Worm (Caenorhabditis elegans): ENCODE data around the gene end-1.

end-1 gene

ce11 chrV:14028256-14028743 lies 43.4 kb downstream of the end-1 start:
- TF ChIP-seq skn-1 (tag; optimal IDR thresholded peaks at IDR 0.05) (no peak), fkh-2 (tag; optimal IDR thresholded peaks at IDR 0.05) (no peak), ceh-16 (tag; optimal IDR thresholded peaks at IDR 0.05) (no peak), elt-3 (tag; optimal IDR thresholded peaks at IDR 0.05) (no peak), nhr-237 (tag; optimal IDR thresholded peaks at IDR 0.05) (no peak), snpc-4 (tag; optimal IDR thresholded peaks at IDR 0.05) (peak; percentile 94), egl-5 (tag; optimal IDR thresholded peaks at IDR 0.05) (no peak), ceh-9 (tag; optimal IDR thresholded peaks at IDR 0.05) (no peak), nhr-43 (tag; optimal IDR thresholded peaks at IDR 0.05; ENCODE audit: poor library complexity, severe bottlenecking) (peak; percentile 78), ztf-11 (tag; optimal IDR thresholded peaks at IDR 0.05) (no peak), nhr-23 (tag; optimal IDR thresholded peaks at IDR 0.05) (peak; percentile 14), nhr-77 (tag; optimal IDR thresholded peaks at IDR 0.05) (peak; percentile 23), ama-1 (optimal IDR thresholded peaks at IDR 0.05) (peak; percentile 94), pha-4 (tag; optimal IDR thresholded peaks at IDR 0.05) (no peak), elt-1 (tag; optimal IDR thresholded peaks at IDR 0.05) (no peak), egl-27 (tag; optimal IDR thresholded peaks at IDR 0.05) (no peak), eor-1 (tag; optimal IDR thresholded peaks at IDR 0.05) (no peak), fkh-10 (GFP tag; optimal IDR thresholded peaks at IDR 0.05) (no peak), ceh-28 (tag; optimal IDR thresholded peaks at IDR 0.05) (peak; percentile 37), nhr-76 (tag; optimal IDR thresholded peaks at IDR 0.05) (no peak), mdl-1 (tag; optimal IDR thresholded peaks at IDR 0.05) (no peak), unc-62 (GFP tag; optimal IDR thresholded peaks at IDR 0.05) (no peak), aly-2 (tag; optimal IDR thresholded peaks at IDR 0.05) (no peak), R02D3.7 (tag; optimal IDR thresholded peaks at IDR 0.05) (peak; percentile 21), nhr-11 (tag; optimal IDR thresholded peaks at IDR 0.05) (no peak), nfya-1 (tag; optimal IDR thresholded peaks at IDR 0.05; ENCODE audit: insufficient read depth) (peak; percentile 28), fos-1 (tag; optimal IDR thresholded peaks at IDR 0.05) (no peak), nhr-28 (tag; optimal IDR thresholded peaks at IDR 0.05) (no peak), hmg-11 (tag; optimal IDR thresholded peaks at IDR 0.05) (no peak), pqm-1 (tag; optimal IDR thresholded peaks at IDR 0.05) (peak; percentile 24), ztf-4 (tag; optimal IDR thresholded peaks at IDR 0.05) (no peak), zag-1 (tag; optimal IDR thresholded peaks at IDR 0.05) (no peak), jun-1 (tag; optimal IDR thresholded peaks at IDR 0.05) (no peak), ceh-82 (tag; optimal IDR thresholded peaks at IDR 0.05) (no peak), nhr-67 (tag; optimal IDR thresholded peaks at IDR 0.05) (no peak), ZK546.5 (tag; optimal IDR thresholded peaks at IDR 0.05) (no peak), nhr-25 (tag; optimal IDR thresholded peaks at IDR 0.05) (no peak), mml-1 (tag; optimal IDR thresholded peaks at IDR 0.05) (no peak), nhr-12 (tag; optimal IDR thresholded peaks at IDR 0.05) (no peak), elt-2 (tag; optimal IDR thresholded peaks at IDR 0.05) (peak; percentile 61), unc-39 (tag; optimal IDR thresholded peaks at IDR 0.05) (no peak), lsy-12 (tag; optimal IDR thresholded peaks at IDR 0.05) (peak; percentile 71), tbx-2 (tag; optimal IDR thresholded peaks at IDR 0.05) (peak; percentile 40), lin-15B (tag; optimal IDR thresholded peaks at IDR 0.05) (peak; percentile 22), lin-39 (tag; optimal IDR thresholded peaks at IDR 0.05) (no peak), sea-2 (GFP tag; optimal IDR thresholded peaks at IDR 0.05) (no peak), daf-12 (tag; optimal IDR thresholded peaks at IDR 0.05) (no peak)

ce11 chrV:14033649-14034048 lies 48.7 kb downstream of the end-1 start, which contains the start of gene ins-10:
TSS of gene ins-10 (plus strand) at chrV:14033949.
- TF ChIP-seq nfya-1 (tag; optimal IDR thresholded peaks at IDR 0.05; ENCODE audit: insufficient read depth) = no peak
- no peak for TF ChIP-seq ceh-16 (tag; optimal IDR thresholded peaks at IDR 0.05)

Data from whole organism, L3 larva.